Fruit fly (Drosophila melanogaster): Measurements from ENCODE around the gene CG3347.

dm6 chr2L:3319731-3320295 is 50.6 kb downstream of the CG3347 start, which contains the start of the genes Fign and CG8837:
- TF ChIP-seq usp (GFP tag; optimal IDR thresholded peaks at IDR 0.05) (no peak), Abd-B (GFP tag; optimal IDR thresholded peaks at IDR 0.05) (no peak), br (GFP tag; optimal IDR thresholded peaks at IDR 0.05) (no peak), psq (GFP tag; optimal IDR thresholded peaks at IDR 0.05) (no peak), Myc (optimal IDR thresholded peaks at IDR 0.05) (no peak), fru (GFP tag; optimal IDR thresholded peaks at IDR 0.05) (no peak), Hr78 (GFP tag; optimal IDR thresholded peaks at IDR 0.05) (no peak), Vsx2 (GFP tag; optimal IDR thresholded peaks at IDR 0.05; ENCODE audit: partially characterized antibody) (no peak), Mio (GFP tag; optimal IDR thresholded peaks at IDR 0.05) (no peak), tai (GFP tag; optimal IDR thresholded peaks at IDR 0.05) (no peak), woc (GFP tag; optimal IDR thresholded peaks at IDR 0.05) (no peak), Hnf4 (GFP tag; optimal IDR thresholded peaks at IDR 0.05) (no peak)
